Worm (Caenorhabditis elegans): ENCODE data around the gene ugt-41.

Gene ugt-41

ce11 chrV:7196498-7196966 lies 33.1 kb upstream of the ugt-41 start, which contains the start of gene F09G2.2 (continued):
- TF ChIP-seq ets-4 (GFP tag; optimal IDR thresholded peaks at IDR 0.05) = peak; percentile 42
- no peak for TF ChIP-seq attf-6 (GFP tag; IDR thresholded peaks at IDR 0.05)
- no peak for TF ChIP-seq lin-26 (GFP tag; IDR thresholded peaks at IDR 0.05)
- TF ChIP-seq nfyb-1 (GFP tag; IDR thresholded peaks at IDR 0.05) = peak; percentile 92
- TF ChIP-seq aptf-2 (GFP tag; conservative IDR thresholded peaks at IDR 0.05) = no peak
- TF ChIP-seq rec-8 (tag; optimal IDR thresholded peaks at IDR 0.05) = no peak
- peak; percentile 2 for TF ChIP-seq ztf-22 (GFP tag; optimal IDR thresholded peaks at IDR 0.05)
- peak; percentile 57 for TF ChIP-seq F22D6.2 (tag; optimal IDR thresholded peaks at IDR 0.05)
- TF ChIP-seq C17E4.6 (GFP tag; IDR thresholded peaks at IDR 0.05) = peak; percentile 81
- TF ChIP-seq mxl-1 (tag; optimal IDR thresholded peaks at IDR 0.05) = peak; percentile 5
- TF ChIP-seq K12H6.12 (tag; optimal IDR thresholded peaks at IDR 0.05) = peak; percentile 79
- TF ChIP-seq ztf-25 (GFP tag; IDR thresholded peaks at IDR 0.05) = 0 out of 2 replicates have a peak, but pooled peaks have one; percentile 40
- no peak for TF ChIP-seq F37B4.10 (GFP tag; IDR thresholded peaks at IDR 0.05)
- no peak for TF ChIP-seq T26A5.8 (tag; optimal IDR thresholded peaks at IDR 0.05)
- TF ChIP-seq mel-28 (tag; optimal IDR thresholded peaks at IDR 0.05; ENCODE audit: borderline replicate concordance) = no peak
- peak; percentile 84 for TF ChIP-seq pha-4 (tag; optimal IDR thresholded peaks at IDR 0.05)
- no peak for TF ChIP-seq nhr-179 (tag; optimal IDR thresholded peaks at IDR 0.05)
- TF ChIP-seq Y95B8A.8 (GFP tag; IDR thresholded peaks at IDR 0.05) = peak; percentile 84
- peak; percentile 88 for TF ChIP-seq D2030.7 (GFP tag; IDR thresholded peaks at IDR 0.05)
- peak; percentile 85 for TF ChIP-seq ztf-26 (tag; optimal IDR thresholded peaks at IDR 0.05)
- TF ChIP-seq B0336.3 (GFP tag; IDR thresholded peaks at IDR 0.05) = peak; percentile 84
- TF ChIP-seq B0035.1 (tag; optimal IDR thresholded peaks at IDR 0.05) = peak; percentile 0
- peak; percentile 82 for TF ChIP-seq ceh-91 (GFP tag; IDR thresholded peaks at IDR 0.05)
- TF ChIP-seq bed-1 (GFP tag; IDR thresholded peaks at IDR 0.05) = no peak
- TF ChIP-seq sptf-2 (GFP tag; optimal IDR thresholded peaks at IDR 0.05) = no peak
- TF ChIP-seq him-1 (tag; optimal IDR thresholded peaks at IDR 0.05) = peak; percentile 55
- no peak for TF ChIP-seq nhr-120 (GFP tag; IDR thresholded peaks at IDR 0.05)
- TF ChIP-seq F33H1.4 (GFP tag; IDR thresholded peaks at IDR 0.05) = peak; percentile 79
- TF ChIP-seq snpc-3.4 (tag; optimal IDR thresholded peaks at IDR 0.05) = peak; percentile 88
- no peak for TF ChIP-seq hlh-26 (GFP tag; conservative IDR thresholded peaks at IDR 0.05)
- no peak for TF ChIP-seq nhr-27 (tag; optimal IDR thresholded peaks at IDR 0.05)
- TF ChIP-seq bed-2 (GFP tag; IDR thresholded peaks at IDR 0.05) = no peak
- TF ChIP-seq tbp1 (GFP tag; optimal IDR thresholded peaks at IDR 0.05) = peak; percentile 72
- TF ChIP-seq cebp-1 (GFP tag; IDR thresholded peaks at IDR 0.05) = peak; percentile 78
- TF ChIP-seq cebp-1 (tag; optimal IDR thresholded peaks at IDR 0.05) = peak; percentile 91
- no peak for TF ChIP-seq ztf-6 (GFP tag; IDR thresholded peaks at IDR 0.05)
- TF ChIP-seq efl-1 (GFP tag; optimal IDR thresholded peaks at IDR 0.05) = peak; percentile 88
- TF ChIP-seq ceh-58 (GFP tag; IDR thresholded peaks at IDR 0.05) = no peak
- peak; percentile 83 for TF ChIP-seq snpc-1.3 (tag; optimal IDR thresholded peaks at IDR 0.05; ENCODE audit: insufficient read depth)
- TF ChIP-seq madf-3 (GFP tag; IDR thresholded peaks at IDR 0.05) = peak; percentile 100
- TF ChIP-seq atf-7 (tag; optimal IDR thresholded peaks at IDR 0.05) = peak; percentile 14
- TF ChIP-seq xnd-1 (tag; optimal IDR thresholded peaks at IDR 0.05) = peak; percentile 77
- peak; percentile 14 for TF ChIP-seq hrde-1 (tag; optimal IDR thresholded peaks at IDR 0.05; ENCODE audit: borderline replicate concordance)
- peak; percentile 68 for TF ChIP-seq ZK185.1 (tag; optimal IDR thresholded peaks at IDR 0.05; ENCODE audit: poor library complexity, severe bottlenecking)
- TF ChIP-seq lag-1 (GFP tag; IDR thresholded peaks at IDR 0.05) = no peak
- TF ChIP-seq aptf-3 (GFP tag; IDR thresholded peaks at IDR 0.05) = no peak
- TF ChIP-seq madf-8 (GFP tag; conservative IDR thresholded peaks at IDR 0.05) = peak; percentile 82
- TF ChIP-seq dpl-1 (GFP tag; optimal IDR thresholded peaks at IDR 0.05) = peak; percentile 90
- TF ChIP-seq Y53G8AR.9 (GFP tag; conservative IDR thresholded peaks at IDR 0.05) = peak; percentile 92
